Fruit fly (Drosophila melanogaster) whole organism, embryonic: ENCODE results near the gene Ptx1.
A peak's percentile ranks its signal among the peaks of the same experiment; 100 is the strongest.

Experiments
- ATbp ChIP-seq: fragments of 200-800 bp; sonication (Bioruptor generic); optimal IDR thresholded peaks from 2 replicates; lab custom pipeline; 2017; ENCODE audit warnings: missing biosample characterization, mild to moderate bottlenecking, missing genetic modification characterization, missing genetic modification reagents
- CG10959 ChIP-seq: fragments of 200-800 bp; sonication (Bioruptor generic); IDR thresholded peaks from 2 replicates; pipeline ENCODE4 v1.3.6; 2022; ENCODE audit warnings: missing biosample characterization, missing genetic modification characterization
- CG11695 ChIP-seq: fragments of 200-800 bp; sonication (Bioruptor generic); IDR thresholded peaks from 3 replicates; pipeline ENCODE4 v1.3.6; 2022; ENCODE audit warnings: missing biosample characterization, missing genetic modification characterization
- CG15696 ChIP-seq: fragments of 200-800 bp; sonication (Bioruptor generic); optimal IDR thresholded peaks from 2 replicates; lab custom pipeline; 2019; ENCODE audit warnings: missing biosample characterization, mild to moderate bottlenecking, missing genetic modification characterization, moderate library complexity
- CG17385 ChIP-seq: fragments of 200-800 bp; sonication (Bioruptor generic); optimal IDR thresholded peaks from 3 replicates; lab custom pipeline; 2018; ENCODE audit warnings: missing biosample characterization, mild to moderate bottlenecking, missing genetic modification characterization
- CG17829 ChIP-seq: fragments of 200-800 bp; optimal IDR thresholded peaks from 2 replicates; lab custom pipeline; 2019; ENCODE audit warnings: missing biosample characterization, mild to moderate bottlenecking, missing genetic modification characterization, moderate library complexity
- CG1832 ChIP-seq: fragments of 200-800 bp; sonication (Bioruptor generic); optimal IDR thresholded peaks from 2 replicates; lab custom pipeline; 2017; ENCODE audit warnings: missing biosample characterization, mild to moderate bottlenecking, missing genetic modification characterization, inconsistent platforms
- CG18599 ChIP-seq: fragments of 200-800 bp; sonication (Bioruptor generic); optimal IDR thresholded peaks from 3 replicates; lab custom pipeline; 2017; ENCODE audit warnings: missing biosample characterization, missing genetic modification characterization, mild to moderate bottlenecking, moderate library complexity, missing genetic modification reagents
- CG2120 ChIP-seq: fragments of 200-800 bp; sonication (Bioruptor generic); optimal IDR thresholded peaks from 3 replicates; lab custom pipeline; 2016; ENCODE audit warnings: missing biosample characterization, missing genetic modification characterization
- CG2678 ChIP-seq: fragments of 200-800 bp; sonication (Bioruptor generic); optimal IDR thresholded peaks from 3 replicates; lab custom pipeline; 2019; ENCODE audit warnings: missing biosample characterization, mild to moderate bottlenecking, missing genetic modification characterization, moderate library complexity
- CG30431 ChIP-seq: fragments of 200-800 bp; sonication (Bioruptor generic); optimal IDR thresholded peaks from 2 replicates; lab custom pipeline; 2017; ENCODE audit warnings: missing biosample characterization, missing genetic modification characterization
- CG33557 ChIP-seq: fragments of 200-800 bp; sonication (Bioruptor generic); optimal IDR thresholded peaks from 2 replicates; lab custom pipeline; 2019; ENCODE audit warnings: missing biosample characterization, mild to moderate bottlenecking, missing genetic modification characterization, moderate library complexity
- CG3847 ChIP-seq: fragments of 200-800 bp; sonication (Bioruptor generic); IDR thresholded peaks from 2 replicates; pipeline ENCODE4 v1.3.6; 2022; ENCODE audit warnings: missing biosample characterization, missing genetic modification characterization
- CG4404 ChIP-seq: fragments of 200-800 bp; sonication (Bioruptor generic); IDR thresholded peaks from 2 replicates; pipeline ENCODE4 v1.3.6; 2022; ENCODE audit warnings: missing biosample characterization, missing genetic modification characterization
- CG6272 ChIP-seq: fragments of 200-800 bp; sonication (Bioruptor generic); IDR thresholded peaks from 2 replicates; pipeline ENCODE4 v1.3.6; 2022; ENCODE audit warnings: missing biosample characterization, missing genetic modification characterization
- CG6689 ChIP-seq: fragments of 200-800 bp; sonication (Bioruptor generic); IDR thresholded peaks from 2 replicates; pipeline ENCODE4 v1.3.6; 2022; ENCODE audit warnings: missing biosample characterization, missing genetic modification characterization
- CG7357 ChIP-seq: fragments of 200-800 bp; sonication (Bioruptor generic); IDR thresholded peaks from 3 replicates; pipeline ENCODE4 v1.3.6; 2022; ENCODE audit warnings: missing biosample characterization, missing genetic modification characterization
- CG7556 ChIP-seq: fragments of 200-800 bp; sonication (Bioruptor generic); optimal IDR thresholded peaks from 2 replicates; lab custom pipeline; 2017; ENCODE audit warnings: missing biosample characterization, mild to moderate bottlenecking, missing genetic modification characterization
- CG7839 ChIP-seq: fragments of 200-800 bp; sonication (Bioruptor generic); optimal IDR thresholded peaks from 3 replicates; lab custom pipeline; 2018; ENCODE audit warnings: missing biosample characterization, mild to moderate bottlenecking, missing genetic modification characterization, moderate library complexity
- CG7963 ChIP-seq: fragments of 200-800 bp; sonication (Bioruptor generic); IDR thresholded peaks from 3 replicates; pipeline ENCODE4 v1.3.6; 2022; ENCODE audit warnings: missing biosample characterization, missing genetic modification characterization; ENCODE audit not compliant: partially characterized antibody
- CG8924 ChIP-seq: fragments of 200-800 bp; optimal IDR thresholded peaks from 3 replicates; lab custom pipeline; 2019; ENCODE audit warnings: missing biosample characterization, mild to moderate bottlenecking, missing genetic modification characterization, moderate library complexity
- Chrac-16 ChIP-seq: fragments of 200-800 bp; sonication (Bioruptor generic); optimal IDR thresholded peaks from 3 replicates; lab custom pipeline; 2016; ENCODE audit warnings: missing biosample characterization, missing genetic modification characterization
- D ChIP-seq, 2 experiments: fragments of 200-800 bp in 1 of 2; fragments of >200 bp in 1 of 2; sonication (Bioruptor generic) in 1 of 2; optimal IDR thresholded peaks; 2 replicates in 1 of 2; 3 replicates in 1 of 2; lab custom pipeline; 2017; ENCODE audit warnings: mild to moderate bottlenecking in 1 of 2, missing biosample characterization in 1 of 2, missing genetic modification characterization in 1 of 2, missing genetic modification reagents in 1 of 2
- Drgx ChIP-seq: fragments of 200-800 bp; sonication (Bioruptor generic); IDR thresholded peaks from 2 replicates; pipeline ENCODE4 v1.3.6; 2022; ENCODE audit warnings: missing biosample characterization, missing genetic modification characterization
- Hr3 ChIP-seq: fragments of 200-800 bp; sonication (Bioruptor generic); optimal IDR thresholded peaks from 3 replicates; lab custom pipeline; 2016; ENCODE audit warnings: missing biosample characterization, missing genetic modification characterization
- Nf-YA ChIP-seq: fragments of 200-800 bp; sonication (Bioruptor generic); IDR thresholded peaks from 2 replicates; pipeline ENCODE4 v1.3.6; 2022; ENCODE audit warnings: missing biosample characterization, missing genetic modification characterization
- PHDP ChIP-seq: fragments of 200-800 bp; sonication (Bioruptor generic); optimal IDR thresholded peaks from 3 replicates; lab custom pipeline; 2018; ENCODE audit warnings: missing biosample characterization, mild to moderate bottlenecking, missing genetic modification characterization, moderate library complexity
- Scr ChIP-seq: fragments of 200-800 bp; sonication (Bioruptor generic); IDR thresholded peaks from 2 replicates; pipeline ENCODE4 v1.3.6; 2022; ENCODE audit warnings: missing biosample characterization, missing genetic modification characterization; ENCODE audit not compliant: partially characterized antibody
- Spps ChIP-seq: fragments of 200-800 bp; sonication (Bioruptor generic); optimal IDR thresholded peaks from 2 replicates; lab custom pipeline; 2018; ENCODE audit warnings: missing biosample characterization, mild to moderate bottlenecking, missing genetic modification characterization
- Ssrp ChIP-seq: fragments of 200-800 bp; sonication (Bioruptor generic); optimal IDR thresholded peaks from 2 replicates; lab custom pipeline; 2018; ENCODE audit warnings: missing biosample characterization, mild to moderate bottlenecking, missing genetic modification characterization, moderate library complexity
- ato ChIP-seq: fragments of 200-800 bp; sonication (Bioruptor generic); IDR thresholded peaks from 2 replicates; pipeline ENCODE4 v1.3.6; 2022; ENCODE audit warnings: missing biosample characterization, missing genetic modification characterization; ENCODE audit not compliant: partially characterized antibody
- bab2 ChIP-seq: fragments of 200-800 bp; sonication (Bioruptor generic); optimal IDR thresholded peaks from 2 replicates; lab custom pipeline; 2016; ENCODE audit warnings: missing biosample characterization, missing genetic modification characterization
- bcd ChIP-seq: fragments of 200-800 bp; sonication (Bioruptor generic); optimal IDR thresholded peaks from 2 replicates; lab custom pipeline; 2017; ENCODE audit warnings: missing biosample characterization, mild to moderate bottlenecking, missing genetic modification characterization
- caup ChIP-seq: fragments of 200-800 bp; sonication (Bioruptor generic); optimal IDR thresholded peaks from 3 replicates; lab custom pipeline; 2017; ENCODE audit warnings: missing biosample characterization, mild to moderate bottlenecking, missing genetic modification characterization, moderate library complexity; ENCODE audit not compliant: severe bottlenecking
- croc ChIP-seq: fragments of 200-800 bp; sonication (Bioruptor generic); conservative IDR thresholded peaks from 3 replicates; pipeline ENCODE4 v1.3.6; 2022; ENCODE audit warnings: missing biosample characterization, missing genetic modification characterization
- dmrt99B ChIP-seq: fragments of 200-800 bp; sonication (Bioruptor generic); optimal IDR thresholded peaks from 2 replicates; lab custom pipeline; 2018; ENCODE audit warnings: missing biosample characterization, mild to moderate bottlenecking, missing genetic modification characterization, moderate library complexity
- ewg ChIP-seq: fragments of 200-800 bp; sonication (Bioruptor generic); optimal IDR thresholded peaks from 3 replicates; lab custom pipeline; 2017; ENCODE audit warnings: mild to moderate bottlenecking, missing biosample characterization, missing genetic modification reagents, missing genetic modification characterization
- gcm ChIP-seq: fragments of 200-800 bp; sonication (Bioruptor generic); optimal IDR thresholded peaks from 2 replicates; lab custom pipeline; 2019; ENCODE audit warnings: missing biosample characterization, mild to moderate bottlenecking, missing genetic modification characterization, moderate library complexity
- grau ChIP-seq: fragments of 200-800 bp; optimal IDR thresholded peaks from 3 replicates; lab custom pipeline; 2019; ENCODE audit warnings: missing biosample characterization, mild to moderate bottlenecking, missing genetic modification characterization, moderate library complexity
- peb ChIP-seq: fragments of 200-800 bp; sonication (Bioruptor generic); IDR thresholded peaks from 2 replicates; pipeline ENCODE4 v1.3.6; 2022; ENCODE audit warnings: missing biosample characterization, missing genetic modification characterization
- phol ChIP-seq: fragments of 200-800 bp; sonication (Bioruptor generic); optimal IDR thresholded peaks from 3 replicates; lab custom pipeline; 2018; ENCODE audit warnings: missing biosample characterization, mild to moderate bottlenecking, missing genetic modification characterization, moderate library complexity
- prd ChIP-seq, 3 experiments: fragments of >200 bp in 2 of 3; fragments of 200-800 bp in 1 of 3; sonication (Bioruptor generic) in 1 of 3; optimal IDR thresholded peaks in 2 of 3; IDR thresholded peaks in 1 of 3; 2 replicates in 2 of 3; 3 replicates in 1 of 3; pipeline versions ENCODE4 v1.3.6 to Lab custom; 2017 to 2022; ENCODE audit warnings: missing biosample characterization in 1 of 3, missing genetic modification characterization in 1 of 3
- sens ChIP-seq: fragments of 200-800 bp; sonication (Bioruptor generic); peaks from one replicate; lab custom pipeline; 2016; ENCODE audit warnings: missing biosample characterization, missing genetic modification characterization
- sens-2 ChIP-seq: fragments of 200-800 bp; sonication (Bioruptor generic); IDR thresholded peaks from 2 replicates; pipeline ENCODE4 v1.3.6; 2022; ENCODE audit warnings: missing biosample characterization, missing genetic modification characterization
- sisA ChIP-seq: fragments of 200-800 bp; sonication (Bioruptor generic); IDR thresholded peaks from 2 replicates; pipeline ENCODE4 v1.3.6; 2022; ENCODE audit warnings: missing biosample characterization, missing genetic modification characterization
- tio ChIP-seq: fragments of 200-800 bp; sonication (Bioruptor generic); optimal IDR thresholded peaks from 2 replicates; lab custom pipeline; 2017; ENCODE audit warnings: missing biosample characterization, missing genetic modification characterization, inconsistent platforms
- twi ChIP-seq: fragments of 200-800 bp; optimal IDR thresholded peaks from 2 replicates; lab custom pipeline; 2019; ENCODE audit warnings: missing biosample characterization, mild to moderate bottlenecking, missing genetic modification characterization, moderate library complexity
- zfh1 ChIP-seq: fragments of 200-800 bp; sonication (Bioruptor generic); IDR thresholded peaks from 3 replicates; pipeline ENCODE4 v1.3.6; 2022; ENCODE audit warnings: missing biosample characterization, missing genetic modification characterization

Ptx1 gene

DNA sequence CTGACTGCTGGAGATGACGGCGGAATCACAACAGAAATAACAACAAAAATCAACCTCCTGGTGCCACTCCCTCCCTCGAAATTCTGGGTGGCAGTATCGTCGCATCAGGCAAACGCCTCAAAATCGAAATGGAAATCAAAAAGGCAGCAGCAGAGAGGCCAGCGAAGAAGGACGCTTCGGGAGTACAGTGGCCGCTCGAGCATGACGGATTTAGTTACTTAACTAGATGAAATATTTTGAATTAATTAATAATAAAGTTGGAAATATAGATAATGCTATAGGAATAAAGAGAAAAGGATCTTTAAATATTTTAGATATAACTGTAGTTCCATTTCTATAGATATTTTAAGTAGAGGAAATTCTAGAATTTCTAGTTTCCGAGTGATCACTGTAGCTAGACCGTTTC is 47.2 kb upstream of the Ptx1 start (continued):
- no peak for TF ChIP-seq CG2120 (GFP tag; lab: Kevin White, UChicago)
- TF ChIP-seq croc (GFP tag; lab: Robert Waterston, UW): peak; percentile 30; the same call in 1 of the 3 replicates
- TF ChIP-seq CG2678: peak; percentile 59
- TF ChIP-seq zfh1 (GFP tag; lab: Robert Waterston, UW): peak; percentile 50; the same call in 2 of the 3 replicates
- TF ChIP-seq CG33557 (GFP tag; lab: Kevin White, UChicago): peak; percentile 55
- TF ChIP-seq ewg (GFP tag; lab: Kevin White, UChicago): peak; percentile 9
- no peak for TF ChIP-seq prd (optimal IDR thresholded peaks at IDR 0.05; lab: Kevin White, UChicago)
- TF ChIP-seq prd (GFP tag; IDR thresholded peaks at IDR 0.05; lab: Robert Waterston, UW): peak; percentile 57; the same call in 2 of the 3 replicates
- TF ChIP-seq Drgx (GFP tag; lab: Robert Waterston, UW): no peak
- peak; percentile 29; the same call in 1 of the 2 replicates for TF ChIP-seq CG3847 (GFP tag; lab: Robert Waterston, UW)
- TF ChIP-seq CG6272 (GFP tag; lab: Robert Waterston, UW): no peak
- peak; percentile 98 for TF ChIP-seq grau (tag; lab: Kevin White, UChicago)
- TF ChIP-seq CG18599 (GFP tag; lab: Kevin White, UChicago): peak; percentile 42
- TF ChIP-seq ato: no peak
- TF ChIP-seq CG30431: peak; percentile 10
- peak; percentile 43 for TF ChIP-seq CG6689
- peak; percentile 48 for TF ChIP-seq CG7839 (tag; lab: Kevin White, UChicago)
- peak; percentile 16 for TF ChIP-seq PHDP
- 0 out of 3 replicates have a peak, but pooled peaks have one; percentile 34 for TF ChIP-seq CG7357 (GFP tag; lab: Robert Waterston, UW)
- peak; percentile 25 for TF ChIP-seq gcm (GFP tag; lab: Kevin White, UChicago)
- no peak for TF ChIP-seq Nf-YA
- TF ChIP-seq CG15696 (tag; lab: Kevin White, UChicago): peak; percentile 64
- TF ChIP-seq Chrac-16 (GFP tag; lab: Kevin White, UChicago): peak; percentile 25
- TF ChIP-seq CG8924 (tag; lab: Kevin White, UChicago): peak; percentile 54
- no peak for TF ChIP-seq D (optimal IDR thresholded peaks at IDR 0.05; lab: Kevin White, UChicago)
- peak; percentile 18 for TF ChIP-seq D (GFP tag; optimal IDR thresholded peaks at IDR 0.05; lab: Kevin White, UChicago)
- TF ChIP-seq bab2: no peak
- TF ChIP-seq sens (GFP tag; lab: Kevin White, UChicago): peak; percentile 77
- TF ChIP-seq CG7556 (GFP tag; lab: Kevin White, UChicago): peak; percentile 57
- TF ChIP-seq Scr (GFP tag; lab: Robert Waterston, UW): no peak
- peak; percentile 4 for TF ChIP-seq bcd (GFP tag; lab: Kevin White, UChicago)
- peak; percentile 8 for TF ChIP-seq CG17385 (GFP tag; lab: Kevin White, UChicago)
- TF ChIP-seq CG7963 (GFP tag; lab: Robert Waterston, UW): no peak
- TF ChIP-seq sisA (GFP tag; lab: Robert Waterston, UW): 0 out of 2 replicates have a peak, but pooled peaks have one; percentile 21
- TF ChIP-seq CG1832 (GFP tag; lab: Kevin White, UChicago): peak; percentile 10
- TF ChIP-seq CG10959: peak; percentile 43; the same call in 1 of the 2 replicates
- 0 out of 2 replicates have a peak, but pooled peaks have one; percentile 30 for TF ChIP-seq sens-2 (GFP tag; lab: Robert Waterston, UW)
- no peak for TF ChIP-seq caup (GFP tag; lab: Kevin White, UChicago)
- peak; percentile 42 for TF ChIP-seq phol
- TF ChIP-seq Hr3: peak; percentile 22
- TF ChIP-seq CG4404 (GFP tag; lab: Robert Waterston, UW): peak; percentile 51
- peak; percentile 2 for TF ChIP-seq twi (tag; lab: Kevin White, UChicago)
- peak; percentile 55 for TF ChIP-seq dmrt99B
- peak; percentile 27 for TF ChIP-seq Spps (tag; lab: Kevin White, UChicago)
- TF ChIP-seq ATbp (GFP tag; lab: Kevin White, UChicago): peak; percentile 17
- 0 out of 2 replicates have a peak, but pooled peaks have one; percentile 12 for TF ChIP-seq peb (GFP tag; lab: Robert Waterston, UW)
- peak; percentile 21 for TF ChIP-seq Ssrp
- peak; percentile 45; the same call in 1 of the 3 replicates for TF ChIP-seq CG11695 (GFP tag; lab: Robert Waterston, UW)
- no peak for TF ChIP-seq tio
- TF ChIP-seq CG17829: peak; percentile 45
